Fruit fly (Drosophila melanogaster) whole organism, pupa: Measurements from ENCODE around the gene Dna2.

Experiments
- CG10348 ChIP-seq: fragments of 200-800 bp; sonication (Bioruptor generic); IDR thresholded peaks from 2 replicates; pipeline ENCODE4 v1.3.6; 2022; ENCODE audit warnings: missing biosample characterization, missing genetic modification characterization
- CG12605 ChIP-seq: fragments of 200-800 bp; sonication (Bioruptor generic); IDR thresholded peaks from 2 replicates; pipeline ENCODE4 v1.3.6; 2022; ENCODE audit warnings: missing biosample characterization, missing genetic modification characterization
- CG13204 ChIP-seq: fragments of 200-800 bp; sonication (Bioruptor generic); optimal IDR thresholded peaks from 2 replicates; lab custom pipeline; 2018; ENCODE audit warnings: missing biosample characterization, mild to moderate bottlenecking, missing genetic modification characterization, moderate library complexity
- CG14655 ChIP-seq: fragments of 200-800 bp; sonication (Bioruptor generic); optimal IDR thresholded peaks from 3 replicates; lab custom pipeline; 2017; ENCODE audit warnings: mild to moderate bottlenecking, missing biosample characterization, missing genetic modification reagents, missing genetic modification characterization
- CG15710 ChIP-seq: fragments of 200-800 bp; sonication (Bioruptor generic); optimal IDR thresholded peaks from 2 replicates; lab custom pipeline; 2018; ENCODE audit warnings: missing biosample characterization, mild to moderate bottlenecking, missing genetic modification characterization, moderate library complexity
- CG17806 ChIP-seq: fragments of 200-800 bp; sonication (Bioruptor generic); optimal IDR thresholded peaks from 2 replicates; lab custom pipeline; 2018; ENCODE audit warnings: missing biosample characterization, mild to moderate bottlenecking, missing genetic modification characterization, moderate library complexity
- CG32121 ChIP-seq: fragments of 200-800 bp; sonication (Bioruptor generic); IDR thresholded peaks from 2 replicates; pipeline ENCODE4 v1.3.6; 2022; ENCODE audit warnings: missing biosample characterization, missing genetic modification characterization
- CG34367 ChIP-seq: fragments of 200-800 bp; sonication (Bioruptor generic); optimal IDR thresholded peaks from 2 replicates; lab custom pipeline; 2018; ENCODE audit warnings: missing biosample characterization, mild to moderate bottlenecking, missing genetic modification characterization
- CG4496 ChIP-seq: fragments of 200-800 bp; sonication (Bioruptor generic); IDR thresholded peaks from 3 replicates; pipeline ENCODE4 v1.3.6; 2022; ENCODE audit warnings: missing biosample characterization, missing genetic modification characterization
- CG8159 ChIP-seq: fragments of 200-800 bp; sonication (Bioruptor generic); optimal IDR thresholded peaks from 3 replicates; lab custom pipeline; 2018; ENCODE audit warnings: missing biosample characterization, mild to moderate bottlenecking, missing genetic modification characterization, moderate library complexity
- CG8301 ChIP-seq: fragments of 200-800 bp; sonication (Bioruptor generic); optimal IDR thresholded peaks from 2 replicates; lab custom pipeline; 2018; ENCODE audit warnings: missing biosample characterization, mild to moderate bottlenecking, missing genetic modification characterization
- CG9948 ChIP-seq: fragments of 200-800 bp; sonication (Bioruptor generic); optimal IDR thresholded peaks from 2 replicates; lab custom pipeline; 2018; ENCODE audit warnings: missing biosample characterization, mild to moderate bottlenecking, missing genetic modification characterization, moderate library complexity
- D1 ChIP-seq: fragments of 200-800 bp; sonication (Bioruptor generic); optimal IDR thresholded peaks from 2 replicates; lab custom pipeline; 2018; ENCODE audit warnings: missing biosample characterization, mild to moderate bottlenecking, missing genetic modification characterization, moderate library complexity
- EcR ChIP-seq: fragments of 200-800 bp; sonication (Bioruptor generic); optimal IDR thresholded peaks from 3 replicates; lab custom pipeline; 2019; ENCODE audit warnings: missing biosample characterization, missing genetic modification characterization, mild to moderate bottlenecking, moderate library complexity, missing genetic modification reagents
- Ets98B ChIP-seq: fragments of 200-800 bp; sonication (Bioruptor generic); IDR thresholded peaks from 2 replicates; pipeline ENCODE4 v1.3.6; 2022; ENCODE audit warnings: missing biosample characterization, missing genetic modification characterization
- Pif1A ChIP-seq: fragments of 200-800 bp; sonication (Bioruptor generic); optimal IDR thresholded peaks from 3 replicates; lab custom pipeline; 2016; ENCODE audit warnings: missing biosample characterization, missing genetic modification characterization
- Pif1B ChIP-seq: fragments of 200-800 bp; sonication (Bioruptor generic); optimal IDR thresholded peaks from 3 replicates; lab custom pipeline; 2016; ENCODE audit warnings: missing biosample characterization, missing genetic modification characterization
- Snoo ChIP-seq: fragments of 200-800 bp; sonication (Bioruptor generic); optimal IDR thresholded peaks from 3 replicates; lab custom pipeline; 2017; ENCODE audit warnings: missing biosample characterization, mild to moderate bottlenecking, missing genetic modification characterization, inconsistent platforms
- fd96Ca ChIP-seq: fragments of 200-800 bp; sonication (Bioruptor generic); IDR thresholded peaks from 3 replicates; pipeline ENCODE4 v1.3.6; 2022; ENCODE audit warnings: missing biosample characterization, missing genetic modification characterization
- gl ChIP-seq: fragments of 200-800 bp; sonication (Bioruptor generic); optimal IDR thresholded peaks from 2 replicates; lab custom pipeline; 2018; ENCODE audit warnings: missing biosample characterization, mild to moderate bottlenecking, missing genetic modification characterization
- rn ChIP-seq: fragments of 200-800 bp; sonication (Bioruptor generic); IDR thresholded peaks from 2 replicates; pipeline ENCODE4 v1.3.6; 2022; ENCODE audit warnings: missing biosample characterization, missing genetic modification characterization

Gene Dna2

DNA sequence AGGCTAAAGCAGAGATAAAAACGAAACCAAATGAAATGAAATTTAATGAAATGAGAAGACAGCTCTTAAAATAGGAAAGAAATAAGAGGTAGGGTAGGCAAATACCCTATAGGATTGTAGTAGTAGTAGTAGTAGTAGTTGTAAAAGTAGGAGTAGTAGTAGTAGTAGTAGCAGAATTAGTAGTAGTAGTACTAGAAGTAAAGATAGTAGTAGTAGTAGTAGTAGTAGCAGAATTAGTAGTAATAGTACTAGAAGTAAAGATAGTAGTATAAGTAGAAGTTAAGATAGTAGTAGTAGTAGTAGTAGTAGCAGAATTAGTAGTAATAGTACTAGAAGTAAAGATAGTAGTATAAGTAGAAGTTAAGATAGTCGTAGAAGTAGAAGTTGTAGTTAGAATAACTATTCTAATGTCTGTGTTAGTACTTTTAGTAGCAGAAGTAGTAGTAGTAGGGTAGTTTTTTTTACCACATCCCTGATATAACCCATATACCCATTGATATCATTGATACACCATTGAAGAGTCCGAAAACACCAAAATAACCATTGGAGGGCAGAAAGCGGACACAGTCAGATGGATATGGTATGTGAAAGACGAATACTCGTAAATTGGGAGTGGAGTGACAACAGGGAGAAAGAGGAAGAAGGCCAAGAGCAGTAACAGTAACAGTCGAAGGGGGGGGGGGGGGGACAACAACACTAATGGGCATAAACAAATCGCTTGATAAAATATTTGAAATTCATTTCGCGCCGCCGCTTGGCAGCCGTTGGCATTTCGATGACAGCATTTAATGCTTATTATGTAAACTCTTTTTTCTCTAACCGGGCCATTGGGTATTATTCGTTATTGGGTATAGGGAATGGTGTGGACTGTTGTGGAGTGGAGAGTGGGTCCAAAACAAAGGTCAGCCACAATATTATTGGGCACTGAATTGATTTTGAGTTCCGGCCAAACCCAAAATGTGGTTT, 4.7 kb downstream of the Dna2 start:
- no peak for TF ChIP-seq Snoo (tag; lab: Kevin White, UChicago)
- TF ChIP-seq CG32121 (GFP tag; lab: Robert Waterston, UW) = no peak

DNA sequence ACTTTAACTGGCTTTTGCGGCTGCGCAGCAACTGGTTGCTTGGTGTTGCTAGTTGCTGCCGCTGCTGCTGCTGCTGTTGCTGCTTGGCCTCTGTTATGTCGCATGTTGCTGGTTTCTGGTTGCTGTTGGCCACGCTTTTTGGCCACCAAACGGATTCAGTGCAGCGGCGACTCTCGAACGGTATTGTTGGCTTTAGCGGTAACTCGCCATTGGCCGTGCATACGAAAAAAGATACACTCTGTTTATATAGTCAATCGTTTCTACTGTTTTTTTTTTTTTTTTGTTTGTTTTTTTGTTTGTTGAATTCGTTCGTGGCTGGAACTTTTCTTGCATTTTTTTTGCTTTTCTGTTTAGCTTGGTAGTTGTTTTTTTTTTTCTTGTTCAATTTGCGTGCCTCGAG, 6.4 kb downstream of the Dna2 start, which contains the start of gene Cht6:
Gene Cht6, plus strand, starts transcription at position 122 of the 400 bp plus-strand sequence.
- TF ChIP-seq CG32121 (GFP tag; lab: Robert Waterston, UW) = peak; percentile 65
- no peak for TF ChIP-seq gl (tag; lab: Kevin White, UChicago)
- TF ChIP-seq CG4496 (GFP tag; lab: Robert Waterston, UW) = peak; percentile 52; the same call in 2 of the 3 replicates
- TF ChIP-seq fd96Ca = peak; percentile 41; the same call in 1 of the 3 replicates
- TF ChIP-seq CG12605 = no peak
- peak; percentile 52; the same call in 1 of the 2 replicates for TF ChIP-seq Ets98B

DNA sequence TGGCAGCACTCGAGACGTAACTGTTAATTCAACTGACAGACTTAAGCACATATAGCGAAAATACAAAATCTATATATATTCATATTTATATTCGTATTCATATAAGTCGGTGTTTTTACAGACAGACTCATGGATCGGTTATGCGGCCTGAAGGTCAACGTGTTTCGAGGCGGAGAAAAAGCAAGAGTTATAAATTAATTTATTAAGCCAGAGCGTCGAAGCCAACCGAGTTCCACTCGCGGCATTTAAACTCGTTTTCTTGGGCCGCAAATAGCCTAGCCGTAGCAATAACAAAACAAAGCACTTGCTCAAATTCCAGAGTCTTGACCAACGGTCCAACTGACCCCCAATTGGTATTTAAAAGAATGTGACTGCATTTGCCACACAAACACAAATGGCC, 10.6 kb downstream of the Dna2 start:
- TF ChIP-seq EcR (GFP tag; lab: Kevin White, UChicago) = peak; percentile 36
- TF ChIP-seq CG9948 (tag; lab: Kevin White, UChicago) = no peak

DNA sequence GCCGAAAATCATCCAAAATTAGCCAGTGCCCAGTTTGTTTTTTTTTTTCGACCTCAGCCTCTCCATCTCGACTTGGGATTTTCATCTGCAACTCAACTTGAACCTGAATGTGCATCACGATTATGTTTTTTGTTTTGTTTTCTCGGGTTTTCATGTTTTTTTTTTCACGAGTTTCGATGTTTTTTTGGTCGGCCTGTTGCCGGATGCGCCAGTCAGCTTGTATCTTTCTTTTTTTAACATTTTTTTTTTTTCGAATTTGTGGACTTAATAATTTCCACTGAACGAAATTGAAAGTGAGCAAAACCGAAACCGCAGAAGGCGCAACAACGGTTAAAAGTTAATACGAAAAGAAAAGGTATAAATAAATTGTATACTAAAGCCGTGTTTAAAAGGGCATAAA, 11.5 kb downstream of the Dna2 start:
- TF ChIP-seq Snoo (tag; lab: Kevin White, UChicago) (peak; percentile 54), rn (no peak), CG15710 (peak; percentile 9), D1 (tag; lab: Kevin White, UChicago) (no peak), fd96Ca (no peak), gl (tag; lab: Kevin White, UChicago) (no peak), CG8159 (tag; lab: Kevin White, UChicago) (peak; percentile 40), CG13204 (GFP tag; lab: Kevin White, UChicago) (peak; percentile 33), CG10348 (GFP tag; lab: Robert Waterston, UW) (no peak), CG32121 (GFP tag; lab: Robert Waterston, UW) (no peak), Ets98B (0 out of 2 replicates have a peak, but pooled peaks have one; percentile 11), CG12605 (peak; percentile 49; the same call in 1 of the 2 replicates), Pif1B (GFP tag; lab: Kevin White, UChicago) (peak; percentile 48), CG8301 (tag; lab: Kevin White, UChicago) (no peak), CG4496 (GFP tag; lab: Robert Waterston, UW) (0 out of 3 replicates have a peak, but pooled peaks have one; percentile 23), CG9948 (tag; lab: Kevin White, UChicago) (no peak), EcR (GFP tag; lab: Kevin White, UChicago) (no peak), CG14655 (GFP tag; lab: Kevin White, UChicago) (no peak), CG17806 (tag; lab: Kevin White, UChicago) (peak; percentile 6), CG34367 (tag; lab: Kevin White, UChicago) (no peak), Pif1A (GFP tag; lab: Kevin White, UChicago) (peak; percentile 51)

DNA sequence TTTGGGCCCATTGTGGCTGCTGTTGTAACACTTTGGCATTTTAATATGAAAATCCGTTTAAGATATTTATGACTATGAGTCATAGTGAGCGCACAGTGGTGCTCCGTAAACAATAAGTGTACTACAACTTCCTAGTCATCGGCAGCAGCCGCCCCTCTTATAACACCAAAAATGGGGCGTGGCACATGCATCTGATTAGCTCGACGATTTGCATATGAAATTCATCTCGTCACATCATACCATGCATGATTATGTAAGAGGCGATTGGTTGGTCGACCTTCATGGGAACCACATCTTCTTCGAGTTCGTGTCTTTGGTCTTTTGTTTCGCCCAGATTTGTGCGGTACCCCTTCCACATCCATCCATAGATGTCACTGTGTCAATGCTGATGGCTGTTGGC, 19.4 kb downstream of the Dna2 start:
- TF ChIP-seq EcR (GFP tag; lab: Kevin White, UChicago) (no peak), D1 (tag; lab: Kevin White, UChicago) (no peak), CG14655 (GFP tag; lab: Kevin White, UChicago) (no peak), CG4496 (GFP tag; lab: Robert Waterston, UW) (no peak), CG15710 (no peak), CG32121 (GFP tag; lab: Robert Waterston, UW) (no peak), CG13204 (GFP tag; lab: Kevin White, UChicago) (no peak), Snoo (tag; lab: Kevin White, UChicago) (no peak), CG8301 (tag; lab: Kevin White, UChicago) (no peak), Pif1B (GFP tag; lab: Kevin White, UChicago) (no peak), Ets98B (no peak), fd96Ca (no peak), CG9948 (tag; lab: Kevin White, UChicago) (no peak), CG34367 (tag; lab: Kevin White, UChicago) (no peak), Pif1A (GFP tag; lab: Kevin White, UChicago) (no peak), CG10348 (GFP tag; lab: Robert Waterston, UW) (no peak), CG17806 (tag; lab: Kevin White, UChicago) (no peak), rn (no peak), gl (tag; lab: Kevin White, UChicago) (no peak), CG12605 (no peak)

DNA sequence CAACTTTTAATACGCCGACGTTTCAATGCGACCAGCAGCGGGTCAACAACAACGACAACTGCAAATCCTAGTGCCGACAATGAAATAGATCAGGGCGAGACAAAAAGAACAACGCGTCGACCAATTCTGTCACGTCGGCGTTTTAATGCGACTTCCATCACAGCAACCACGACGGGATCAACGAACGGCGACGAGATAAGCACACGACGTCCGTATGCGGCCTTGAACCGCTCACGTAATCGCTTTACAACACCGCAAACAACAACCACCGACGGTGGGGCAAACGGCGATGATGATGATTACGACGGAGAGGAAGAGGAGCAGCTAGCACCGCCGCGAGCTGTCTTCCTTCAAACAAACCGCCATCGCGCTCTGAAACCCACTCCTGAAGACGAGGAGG, 29.2 kb downstream of the Dna2 start:
- TF ChIP-seq EcR (GFP tag; lab: Kevin White, UChicago) (peak; percentile 97), CG34367 (tag; lab: Kevin White, UChicago) (no peak), CG32121 (GFP tag; lab: Robert Waterston, UW) (no peak)
